Worm (Caenorhabditis elegans) whole organism, L4/young adult: Measurements from ENCODE around the gene T27C5.10.
"Not testable (repeated sequence)": the region's sequence is repeated elsewhere in the genome, so short reads cannot be mapped to it uniquely, and the experiment has no call there.

Experiments
- W03F9.2 ChIP-seq: fragments of 150-350 bp; optimal IDR thresholded peaks from 2 replicates; lab custom pipeline; 2014; ENCODE audit warnings: missing biosample characterization, missing genetic modification characterization
- dao-5 ChIP-seq: sonication (generic microtip); optimal IDR thresholded peaks from 2 replicates; lab custom pipeline; 2016; ENCODE audit warnings: missing genotype, missing genetic modification characterization, moderate library complexity, missing compliant biosample characterization
- him-1 ChIP-seq: sonication (generic microtip); optimal IDR thresholded peaks from 2 replicates; lab custom pipeline; 2016; ENCODE audit warnings: missing genotype, missing genetic modification reagents, missing genetic modification characterization, missing compliant biosample characterization

Gene T27C5.10

ce11 chrV:17436492-17436891 is 6.5 kb upstream of the T27C5.10 start, which contains the start of gene F20E11.18:
Gene F20E11.18 (minus strand): TSS chrV:17436592.
- TF ChIP-seq him-1 (tag; lab: Kevin White, UChicago) (no peak), W03F9.2 (no peak), dao-5 (tag; lab: Kevin White, UChicago) (no peak)

ce11 chrV:17430903-17431302 is 937 bp upstream of the T27C5.10 start, which contains the start of gene srbc-27:
Gene srbc-27 (plus strand): TSS chrV:17431203.
- TF ChIP-seq him-1 (tag; lab: Kevin White, UChicago) (no peak), W03F9.2 (no peak)

ce11 chrV:17429262-17429661 is 704 bp downstream of the T27C5.10 start:
- TF ChIP-seq dao-5 (tag; lab: Kevin White, UChicago) (no peak), W03F9.2 (no peak), him-1 (tag; lab: Kevin White, UChicago) (no peak)

- TF ChIP-seq W03F9.2 (no peak), dao-5 (tag; lab: Kevin White, UChicago) (no peak), him-1 (tag; lab: Kevin White, UChicago) (no peak)
Observed at ce11 chrV:17416833-17417232, 13.1 kb downstream of the T27C5.10 start, which contains the start of gene clc-21. Gene clc-21 (plus strand): TSS chrV:17417133.

DNA sequence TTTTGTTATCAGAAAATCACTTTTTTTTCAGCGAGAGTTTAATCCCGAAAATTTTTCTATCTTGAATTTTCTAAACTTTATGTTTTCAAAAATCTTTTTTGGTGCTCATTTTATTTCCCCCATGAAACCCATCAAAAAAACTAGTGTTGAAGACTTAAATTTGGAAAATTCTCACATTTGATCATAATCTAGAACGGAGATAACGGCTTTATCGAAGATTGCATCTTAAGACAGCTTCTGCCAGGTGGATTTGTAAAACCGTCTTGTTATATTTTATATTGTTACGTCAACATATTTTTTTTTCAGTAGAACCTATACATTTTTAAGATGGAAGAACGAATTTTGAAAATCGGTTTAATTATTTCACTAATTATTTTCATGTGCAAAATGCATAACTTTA is 15.0 kb downstream of the T27C5.10 start, which contains the start of gene T27C5.12:
TSS of gene T27C5.12 (plus strand) at position 301 of the 400 bp plus-strand sequence.
- TF ChIP-seq W03F9.2 = no peak
- no peak for TF ChIP-seq him-1 (tag; lab: Kevin White, UChicago)
- no peak for TF ChIP-seq dao-5 (tag; lab: Kevin White, UChicago)

- TF ChIP-seq him-1 (tag; lab: Kevin White, UChicago); dao-5 (tag; lab: Kevin White, UChicago); W03F9.2: not testable (repeated sequence)
Observed at ce11 chrV:17409955-17410354, 20.0 kb downstream of the T27C5.10 start, which contains the start of gene srh-132. Gene srh-132 (plus strand): TSS chrV:17410255.

DNA sequence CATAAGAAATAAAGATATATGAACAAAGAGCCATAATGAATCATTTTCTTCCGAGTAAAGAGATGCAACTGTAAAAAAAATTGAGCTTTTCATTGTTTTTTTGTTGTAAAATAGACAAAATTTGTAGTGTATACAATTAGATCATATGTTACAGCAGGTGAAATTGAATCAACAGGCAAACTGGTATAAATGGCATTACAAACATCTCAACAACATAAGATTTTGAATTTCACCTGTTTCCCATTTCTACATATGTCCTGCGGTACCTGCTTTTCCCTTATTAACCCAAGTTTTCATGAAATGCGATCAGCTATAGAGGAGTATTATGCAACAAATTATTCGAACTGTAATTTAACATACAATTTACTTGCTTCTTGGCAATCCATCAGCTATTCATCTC is 34.6 kb downstream of the T27C5.10 start, which contains the start of gene srh-120:
TSS of gene srh-120 (plus strand) at position 301 of the 400 bp plus-strand sequence.
- TF ChIP-seq W03F9.2 (no peak), dao-5 (tag; lab: Kevin White, UChicago) (no peak), him-1 (tag; lab: Kevin White, UChicago) (no peak)

- TF ChIP-seq him-1 (tag; lab: Kevin White, UChicago) (no peak), W03F9.2 (no peak), dao-5 (tag; lab: Kevin White, UChicago) (no peak)
Observed at ce11 chrV:17379932-17380331, 50.0 kb downstream of the T27C5.10 start, which contains the start of gene Y20C6A.4. Gene Y20C6A.4 (plus strand): TSS chrV:17380232.
